Worm (Caenorhabditis elegans) whole organism, L1 larva: ENCODE results near the gene fbxc-36.

Experiments used
- F16B12.6 ChIP-seq: fragments of 150-350 bp; optimal IDR thresholded peaks from 2 replicates; lab custom pipeline; 2014; ENCODE audit warnings: missing biosample characterization, missing genetic modification characterization
- aha-1 ChIP-seq: fragments of 150-350 bp; optimal IDR thresholded peaks from 2 replicates; lab custom pipeline; 2014; ENCODE audit warnings: missing biosample characterization, missing genetic modification characterization
- alr-1 ChIP-seq: fragments of 200-800 bp; sonication (Bioruptor generic); optimal IDR thresholded peaks from 2 replicates; lab custom pipeline; 2018; ENCODE audit warnings: borderline replicate concordance, mild to moderate bottlenecking, missing genetic modification characterization, missing compliant biosample characterization
- blmp-1 ChIP-seq: fragments of 150-350 bp; optimal IDR thresholded peaks from 2 replicates; lab custom pipeline; 2014; ENCODE audit warnings: missing biosample characterization, missing genetic modification characterization
- ceh-8 ChIP-seq: fragments of 200-800 bp; sonication (Bioruptor generic); optimal IDR thresholded peaks from 2 replicates; lab custom pipeline; 2018; ENCODE audit warnings: mild to moderate bottlenecking, missing genetic modification characterization, moderate library complexity, missing compliant biosample characterization
- dsc-1 ChIP-seq: sonication (generic microtip); optimal IDR thresholded peaks from 2 replicates; lab custom pipeline; 2016; ENCODE audit warnings: mild to moderate bottlenecking, missing genetic modification characterization, missing compliant biosample characterization
- efl-1 ChIP-seq, 4 experiments: fragments of 150-350 bp; optimal IDR thresholded peaks in 3 of 4; peaks in 1 of 4; 1 replicate in 1 of 4; 2 replicates in 3 of 4; lab custom pipeline; 2014; ENCODE audit warnings: missing biosample characterization in 2 of 4, missing genetic modification characterization in 2 of 4, missing genetic modification reagents in 2 of 4
- efl-3 ChIP-seq: fragments of 200-800 bp; sonication (Bioruptor generic); optimal IDR thresholded peaks from 2 replicates; lab custom pipeline; 2018; ENCODE audit warnings: mild to moderate bottlenecking, missing genetic modification characterization, missing compliant biosample characterization
- egl-13 ChIP-seq: sonication (generic microtip); optimal IDR thresholded peaks from 2 replicates; lab custom pipeline; 2016; ENCODE audit warnings: missing genotype, missing genetic modification reagents, missing genetic modification characterization, missing compliant biosample characterization
- egl-27 ChIP-seq, 2 experiments: fragments of 150-350 bp in 1 of 2; sonication (generic microtip); optimal IDR thresholded peaks; 3 replicates each; lab custom pipeline; 2017 to 2018; ENCODE audit warnings: missing biosample characterization in 2 of 2, missing genetic modification characterization in 2 of 2, missing genetic modification reagents in 2 of 2
- elt-2 ChIP-seq: sonication (generic microtip); optimal IDR thresholded peaks from 2 replicates; lab custom pipeline; 2016; ENCODE audit warnings: missing genetic modification characterization, mild to moderate bottlenecking, inconsistent platforms, missing compliant biosample characterization, missing genetic modification reagents
- elt-3 ChIP-seq, 6 experiments: fragments of 150-350 bp in 1 of 6; sonication (generic microtip); optimal IDR thresholded peaks; 2 replicates each; lab custom pipeline; 2017 to 2018; ENCODE audit warnings: missing biosample characterization in 6 of 6, missing genetic modification characterization in 6 of 6, inconsistent platforms in 1 of 6
- ets-5 ChIP-seq: fragments of 200-800 bp; sonication (Bioruptor generic); IDR thresholded peaks from 2 replicates; pipeline ENCODE4 v1.3.6; 2022; ENCODE audit warnings: missing genetic modification characterization, missing compliant biosample characterization
- hlh-17 ChIP-seq: fragments of 200-800 bp; sonication (Bioruptor generic); optimal IDR thresholded peaks from 2 replicates; lab custom pipeline; 2018; ENCODE audit warnings: missing genetic modification characterization, mild to moderate bottlenecking, missing compliant biosample characterization, moderate library complexity, borderline replicate concordance
- hlh-4 ChIP-seq: sonication (generic microtip); optimal IDR thresholded peaks from 2 replicates; lab custom pipeline; 2016; ENCODE audit warnings: mild to moderate bottlenecking, missing genetic modification characterization, missing compliant biosample characterization
- irx-1 ChIP-seq: sonication (generic microtip); optimal IDR thresholded peaks from 2 replicates; lab custom pipeline; 2016; ENCODE audit warnings: missing genetic modification characterization, missing compliant biosample characterization
- isw-1 ChIP-seq: fragments of 200-800 bp; sonication (Bioruptor generic); IDR thresholded peaks from 2 replicates; pipeline ENCODE4 v1.3.6; 2022; ENCODE audit warnings: missing genetic modification characterization, missing compliant biosample characterization
- lin-35 ChIP-seq, 2 experiments: fragments of 150-350 bp; optimal IDR thresholded peaks; 2 replicates each; lab custom pipeline; 2014; ENCODE audit warnings: missing biosample characterization in 2 of 2, missing genetic modification characterization in 2 of 2, missing genetic modification reagents in 2 of 2
- mdl-1 ChIP-seq, 2 experiments: fragments of 150-350 bp; optimal IDR thresholded peaks; 2 replicates each; lab custom pipeline; 2014 to 2017; ENCODE audit warnings: missing biosample characterization in 2 of 2, missing genetic modification characterization in 2 of 2, inconsistent platforms in 1 of 2
- mep-1 ChIP-seq: fragments of 150-350 bp; optimal IDR thresholded peaks from 2 replicates; lab custom pipeline; 2014; ENCODE audit warnings: missing biosample characterization, missing genetic modification characterization
- nhr-11 ChIP-seq: fragments of 150-350 bp; optimal IDR thresholded peaks from 2 replicates; lab custom pipeline; 2014; ENCODE audit warnings: missing biosample characterization, missing genetic modification characterization
- nhr-20 ChIP-seq: sonication (generic microtip); optimal IDR thresholded peaks from 2 replicates; lab custom pipeline; 2016; ENCODE audit warnings: mild to moderate bottlenecking, missing genetic modification characterization, missing compliant biosample characterization
- nhr-47 ChIP-seq: sonication (generic microtip); optimal IDR thresholded peaks from 2 replicates; lab custom pipeline; 2016; ENCODE audit warnings: mild to moderate bottlenecking, missing genetic modification characterization, moderate library complexity, missing compliant biosample characterization
- nhr-76 ChIP-seq: sonication (generic microtip); optimal IDR thresholded peaks from 2 replicates; lab custom pipeline; 2017; ENCODE audit warnings: missing biosample characterization, missing genetic modification characterization
- nhr-85 ChIP-seq: sonication (generic microtip); peaks from one replicate; lab custom pipeline; 2016; ENCODE audit warnings: missing genetic modification characterization, inconsistent platforms, missing compliant biosample characterization
- nhr-90 ChIP-seq: sonication (generic microtip); optimal IDR thresholded peaks from 2 replicates; lab custom pipeline; 2016; ENCODE audit warnings: mild to moderate bottlenecking, missing genetic modification characterization, missing compliant biosample characterization; ENCODE audit not compliant: poor library complexity
- pax-3 ChIP-seq: fragments of 200-800 bp; sonication (Bioruptor generic); optimal IDR thresholded peaks from 2 replicates; lab custom pipeline; 2018; ENCODE audit warnings: mild to moderate bottlenecking, missing genetic modification characterization, moderate library complexity, missing compliant biosample characterization
- rnt-1 ChIP-seq: sonication (generic microtip); optimal IDR thresholded peaks from 2 replicates; lab custom pipeline; 2016; ENCODE audit warnings: mild to moderate bottlenecking, missing genetic modification characterization, moderate library complexity, missing compliant biosample characterization
- snpc-4 ChIP-seq: fragments of 150-350 bp; optimal IDR thresholded peaks from 2 replicates; lab custom pipeline; 2014; ENCODE audit warnings: missing biosample characterization, missing genetic modification characterization
- sox-4 ChIP-seq: sonication (generic microtip); optimal IDR thresholded peaks from 2 replicates; lab custom pipeline; 2016; ENCODE audit warnings: missing genetic modification characterization, missing compliant biosample characterization
- swsn-7 ChIP-seq: sonication (generic microtip); optimal IDR thresholded peaks from 2 replicates; lab custom pipeline; 2016; ENCODE audit warnings: missing genetic modification characterization, missing compliant biosample characterization
- tbx-2 ChIP-seq: sonication (generic microtip); optimal IDR thresholded peaks from 2 replicates; lab custom pipeline; 2016; ENCODE audit warnings: missing genetic modification characterization, missing compliant biosample characterization
- tlp-1 ChIP-seq: fragments of 150-350 bp; optimal IDR thresholded peaks from 2 replicates; lab custom pipeline; 2014; ENCODE audit warnings: missing biosample characterization, missing genetic modification characterization
- unc-62 ChIP-seq: fragments of 150-350 bp; optimal IDR thresholded peaks from 2 replicates; lab custom pipeline; 2014; ENCODE audit warnings: missing biosample characterization, missing genetic modification reagents, missing genetic modification characterization
- unc-86 ChIP-seq: sonication (generic microtip); optimal IDR thresholded peaks from 2 replicates; lab custom pipeline; 2016; ENCODE audit warnings: missing genetic modification characterization, missing compliant biosample characterization
- unc-98 ChIP-seq: fragments of 200-800 bp; sonication (Bioruptor generic); IDR thresholded peaks from 2 replicates; pipeline ENCODE4 v1.3.6; 2022; ENCODE audit warnings: missing genetic modification characterization, missing compliant biosample characterization
- vab-15 ChIP-seq: sonication (generic microtip); optimal IDR thresholded peaks from 2 replicates; lab custom pipeline; 2017; ENCODE audit warnings: missing genotype, mild to moderate bottlenecking, missing genetic modification characterization, missing compliant biosample characterization
- xbp-1 ChIP-seq: sonication (generic microtip); optimal IDR thresholded peaks from 2 replicates; lab custom pipeline; 2016; ENCODE audit warnings: missing genetic modification characterization, missing compliant biosample characterization
- zag-1 ChIP-seq: fragments of 150-350 bp; optimal IDR thresholded peaks from 2 replicates; lab custom pipeline; 2014; ENCODE audit warnings: missing biosample characterization, missing genetic modification characterization
- ztf-11 ChIP-seq, 2 experiments: sonication (generic microtip); optimal IDR thresholded peaks; 2 replicates each; lab custom pipeline; 2016 to 2017; ENCODE audit warnings: missing genetic modification characterization in 2 of 2, missing biosample characterization in 1 of 2, missing compliant biosample characterization in 1 of 2

The fbxc-36 gene

DNA sequence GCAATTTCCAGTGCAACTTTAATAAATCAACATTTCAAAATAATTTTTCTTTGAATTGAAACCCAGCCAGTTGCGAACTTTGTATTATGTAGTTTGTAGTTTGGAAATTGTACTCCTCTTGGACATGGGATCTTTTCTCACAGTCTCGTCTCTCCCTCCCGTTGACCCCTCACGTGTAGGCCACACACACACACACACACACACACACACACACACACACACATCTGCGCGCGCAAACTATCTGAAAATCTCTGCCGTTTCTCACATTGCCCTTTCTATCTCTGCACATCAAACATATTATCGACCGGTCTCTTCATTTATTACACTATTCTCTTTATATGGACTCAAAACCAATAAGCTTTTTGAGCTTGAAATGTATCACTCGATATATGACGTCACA is at the start of gene fbxc-36:
Gene fbxc-36, plus strand, starts transcription at position 205 of the 400 bp plus-strand sequence.
- TF ChIP-seq mdl-1 (tag; optimal IDR thresholded peaks at IDR 0.05; lab: Kevin White, UChicago) = peak in 1 of 2 experiments; percentile 5
- TF ChIP-seq efl-1 (optimal IDR thresholded peaks at IDR 0.05; lab: Kevin White, UChicago) = no peak
- TF ChIP-seq efl-1 (GFP tag; optimal IDR thresholded peaks at IDR 0.05 in 1 of 2; lab: Kevin White, UChicago) = peak in 1 of 2 experiments; percentile 86
- peak in 1 of 2 experiments; percentile 42 for TF ChIP-seq lin-35 (GFP tag; optimal IDR thresholded peaks at IDR 0.05; lab: Kevin White, UChicago)
- TF ChIP-seq nhr-85 (tag; lab: Kevin White, UChicago) = peak; percentile 67
- TF ChIP-seq mep-1 (tag; lab: Kevin White, UChicago) = no peak

DNA sequence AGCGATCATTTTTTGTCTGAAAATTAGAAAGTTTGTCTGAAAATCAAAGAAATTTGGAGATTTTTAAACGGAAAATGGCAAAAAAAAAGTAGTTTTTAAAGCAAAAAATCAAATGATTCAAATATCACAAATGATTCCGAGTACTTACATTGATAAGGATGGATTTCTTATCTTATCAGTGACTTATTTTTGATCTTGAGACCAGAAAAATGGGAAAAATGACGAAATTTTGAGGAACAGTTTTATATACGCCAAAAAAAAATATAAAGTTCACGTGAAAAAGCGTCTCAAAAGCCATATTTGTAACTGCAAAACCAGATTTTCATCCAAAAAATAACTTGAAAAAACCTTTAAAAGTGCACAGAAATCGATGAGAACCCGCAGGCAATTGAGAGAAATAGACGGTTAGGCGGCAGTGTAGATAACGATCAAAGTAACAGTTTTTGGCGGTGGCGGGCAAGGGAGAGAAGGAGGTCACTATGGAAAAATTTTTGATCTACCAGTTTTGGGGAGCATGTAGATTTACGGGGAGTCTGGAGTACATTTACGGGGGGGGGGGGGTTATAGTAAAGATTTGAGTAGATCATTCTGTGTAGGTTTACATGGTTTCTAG is 40.0 kb upstream of the fbxc-36 start, which contains the start of gene T07D3.9:
Gene T07D3.9, minus strand, starts transcription at position 194 of the 613 bp plus-strand sequence.
- TF ChIP-seq egl-27 (tag; optimal IDR thresholded peaks at IDR 0.05; lab: Kevin White, UChicago) = no peak
- TF ChIP-seq ztf-11 (tag; optimal IDR thresholded peaks at IDR 0.05; lab: Kevin White, UChicago) = no peak
- no peak for TF ChIP-seq xbp-1 (tag; lab: Kevin White, UChicago)
- TF ChIP-seq elt-2 (tag; lab: Kevin White, UChicago) = peak; percentile 97
- TF ChIP-seq mep-1 (tag; lab: Kevin White, UChicago) = no peak
- no peak for TF ChIP-seq rnt-1 (tag; lab: Kevin White, UChicago)
- TF ChIP-seq nhr-90 = no peak
- TF ChIP-seq isw-1 (GFP tag; lab: Robert Waterston, UW) = no peak
- TF ChIP-seq pax-3 (tag; lab: Kevin White, UChicago) = no peak
- peak; percentile 12 for TF ChIP-seq nhr-20 (tag; lab: Kevin White, UChicago)
- peak in 5 of 6 experiments; percentile 46 to 97 (median 51) for TF ChIP-seq elt-3 (tag; optimal IDR thresholded peaks at IDR 0.05; lab: Kevin White, UChicago)
- no peak for TF ChIP-seq efl-1 (optimal IDR thresholded peaks at IDR 0.05; lab: Kevin White, UChicago)
- no peak for TF ChIP-seq efl-1 (GFP tag; optimal IDR thresholded peaks at IDR 0.05 in 1 of 2; lab: Kevin White, UChicago)
- peak; percentile 59 for TF ChIP-seq tlp-1 (tag; lab: Kevin White, UChicago)
- no peak for TF ChIP-seq nhr-76 (tag; lab: Kevin White, UChicago)
- TF ChIP-seq nhr-47 (tag; lab: Kevin White, UChicago) = no peak
- no peak for TF ChIP-seq dsc-1
- no peak for TF ChIP-seq aha-1 (tag; lab: Kevin White, UChicago)
- peak; percentile 11 for TF ChIP-seq blmp-1 (tag; lab: Kevin White, UChicago)
- no peak for TF ChIP-seq unc-62 (GFP tag; lab: Kevin White, UChicago)
- no peak for TF ChIP-seq alr-1 (tag; lab: Kevin White, UChicago)
- no peak for TF ChIP-seq F16B12.6 (tag; lab: Kevin White, UChicago)

DNA sequence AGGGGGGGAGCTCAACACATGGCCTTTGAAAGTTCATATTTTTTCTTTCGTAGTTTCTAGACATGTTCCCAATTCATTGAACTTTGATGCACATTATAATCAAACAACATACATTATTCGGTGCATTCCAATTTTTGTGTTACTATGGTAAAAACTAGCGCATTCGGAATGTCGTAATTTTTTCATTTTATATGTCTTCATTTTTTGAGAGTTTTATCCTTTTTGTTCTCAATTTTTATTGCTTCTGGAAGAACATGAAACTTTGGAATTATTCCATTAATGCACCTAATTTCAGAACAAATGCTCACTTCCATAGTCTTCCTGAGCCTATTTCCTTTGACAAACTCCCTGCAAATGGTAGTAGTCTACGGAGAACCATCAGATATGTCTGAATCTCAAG is 39.2 kb upstream of the fbxc-36 start, which contains the start of gene T07D3.2:
Gene T07D3.2, plus strand, starts transcription at position 301 of the 400 bp plus-strand sequence.
- no peak for TF ChIP-seq nhr-11 (tag; lab: Kevin White, UChicago)
- no peak for TF ChIP-seq tbx-2 (tag; lab: Kevin White, UChicago)
- TF ChIP-seq hlh-17 = no peak
- no peak for TF ChIP-seq efl-3 (GFP tag; lab: Kevin White, UChicago)
- no peak for TF ChIP-seq sox-4 (tag; lab: Kevin White, UChicago)
- no peak for TF ChIP-seq egl-13 (tag; lab: Kevin White, UChicago)
- TF ChIP-seq swsn-7 (tag; lab: Kevin White, UChicago) = no peak
- TF ChIP-seq hlh-4 (tag; lab: Kevin White, UChicago) = no peak
- TF ChIP-seq ceh-8 (GFP tag; lab: Kevin White, UChicago) = no peak
- TF ChIP-seq ets-5 (GFP tag; lab: Robert Waterston, UW) = no peak
- no peak for TF ChIP-seq unc-62 (GFP tag; lab: Kevin White, UChicago)
- no peak for TF ChIP-seq unc-98 (GFP tag; lab: Robert Waterston, UW)
- TF ChIP-seq irx-1 = no peak
- no peak for TF ChIP-seq efl-1 (optimal IDR thresholded peaks at IDR 0.05; lab: Kevin White, UChicago)
- TF ChIP-seq efl-1 (GFP tag; optimal IDR thresholded peaks at IDR 0.05 in 1 of 2; lab: Kevin White, UChicago) = no peak
- TF ChIP-seq snpc-4 (tag; lab: Kevin White, UChicago) = no peak
- no peak for TF ChIP-seq alr-1 (tag; lab: Kevin White, UChicago)
- no peak for TF ChIP-seq vab-15
- TF ChIP-seq rnt-1 (tag; lab: Kevin White, UChicago) = no peak
- no peak for TF ChIP-seq unc-86
- no peak for TF ChIP-seq zag-1 (tag; lab: Kevin White, UChicago)
